Fruit fly (Drosophila melanogaster) Kc167 (cell line): ENCODE measurements around the gene CG18746.

ENCODE experiments used
- Myc ChIP-seq: fragments of >200 bp; optimal IDR thresholded peaks from 2 replicates; lab custom pipeline; 2017; ENCODE audit warnings: missing external identifiers
- Sin3A ChIP-seq: fragments of >200 bp; optimal IDR thresholded peaks from 2 replicates; lab custom pipeline; 2018; ENCODE audit warnings: missing external identifiers
- ttk ChIP-seq: sonication (Bioruptor generic); optimal IDR thresholded peaks from 2 replicates; lab custom pipeline; 2017; ENCODE audit warnings: missing external identifiers

DNA sequence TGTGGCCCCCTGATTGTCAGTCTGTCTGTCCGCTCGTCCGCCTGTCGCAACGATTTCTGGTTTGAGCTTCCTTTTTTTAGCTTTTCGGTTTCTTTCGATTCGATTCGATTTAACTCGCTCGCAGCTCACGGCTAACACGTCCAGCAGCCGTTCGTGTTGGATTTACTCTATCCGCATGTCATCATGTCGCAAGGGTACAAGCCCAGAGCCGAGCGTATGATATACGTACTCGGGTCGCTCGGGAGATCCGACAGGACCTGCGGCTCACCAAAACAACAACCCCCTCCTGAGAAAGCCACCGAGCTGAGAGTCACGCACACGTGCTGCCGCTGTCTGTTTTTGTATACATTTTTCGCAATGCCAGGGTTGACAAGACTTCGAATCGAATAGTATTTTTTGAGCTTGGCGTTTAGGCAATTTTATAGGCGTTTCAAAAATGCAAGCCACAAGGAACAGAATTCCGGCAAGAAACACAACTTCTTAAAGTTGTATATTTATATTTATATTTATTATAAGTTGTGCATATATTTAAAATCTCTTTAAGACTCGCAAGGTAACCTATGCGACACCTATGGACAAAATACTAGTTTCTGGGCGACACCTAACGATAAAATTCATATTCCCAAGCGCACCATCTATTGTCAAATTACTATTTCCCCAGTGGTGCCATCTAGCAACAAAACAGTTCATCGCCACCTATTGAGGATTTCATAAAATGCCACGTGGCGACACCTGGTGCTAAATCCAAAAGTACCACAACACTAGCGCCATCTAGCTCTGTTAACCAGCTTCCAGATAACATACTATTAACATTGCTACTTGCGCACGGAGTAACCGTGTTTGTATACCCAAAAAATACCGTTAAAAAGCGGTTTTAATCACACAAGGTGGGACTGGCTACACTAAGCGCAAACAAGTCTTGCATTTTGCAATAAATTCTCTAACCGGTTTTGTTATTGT is 20.0 kb upstream of the CG18746 start, which contains the start of the genes CG2993 and sgll:
- TF ChIP-seq Sin3A (lab: Kevin White, UChicago) (no peak), Myc (lab: Kevin White, UChicago) (no peak), ttk (no peak)
